Worm (Caenorhabditis elegans) whole organism, L4 larva: ENCODE results near the gene C01G12.9.
"Not testable (repeated sequence)": the region's sequence is repeated elsewhere in the genome, so short reads cannot be mapped to it uniquely, and the experiment has no call there.

ENCODE experiments used
- F10B5.3 ChIP-seq: sonication (generic microtip); optimal IDR thresholded peaks from 2 replicates; lab custom pipeline; 2016; ENCODE audit warnings: mild to moderate bottlenecking, missing genetic modification characterization, missing compliant biosample characterization
- F44E2.7 ChIP-seq: fragments of 200-800 bp; sonication (Bioruptor generic); IDR thresholded peaks from 2 replicates; pipeline ENCODE4 v2.1.2; 2022; ENCODE audit warnings: missing genetic modification characterization, missing compliant biosample characterization
- F49E8.2 ChIP-seq: sonication (generic microtip); optimal IDR thresholded peaks from 2 replicates; lab custom pipeline; 2016; ENCODE audit warnings: missing compliant biosample characterization, mild to moderate bottlenecking, missing genetic modification characterization, borderline replicate concordance
- Y48G9A.11 ChIP-seq: fragments of 200-800 bp; sonication (Bioruptor generic); IDR thresholded peaks from 2 replicates; pipeline ENCODE4 v1.3.6; 2022; ENCODE audit warnings: missing genetic modification reagents, missing genetic modification characterization, missing compliant biosample characterization
- Y5F2A.4 ChIP-seq: fragments of 200-800 bp; sonication (Bioruptor generic); optimal IDR thresholded peaks from 2 replicates; lab custom pipeline; 2018; ENCODE audit warnings: mild to moderate bottlenecking, missing genetic modification characterization, missing compliant biosample characterization
- Y75B8A.6 ChIP-seq: fragments of 200-800 bp; sonication (Bioruptor generic); IDR thresholded peaks from 2 replicates; pipeline ENCODE4 v1.3.6; 2022; ENCODE audit warnings: missing genetic modification reagents, missing genetic modification characterization, missing compliant biosample characterization
- ZK337.2 ChIP-seq: fragments of 200-800 bp; sonication (Bioruptor generic); IDR thresholded peaks from 2 replicates; pipeline ENCODE4 v1.3.6; 2022; ENCODE audit warnings: missing genetic modification reagents, missing genetic modification characterization, missing compliant biosample characterization
- aha-1 ChIP-seq: fragments of 150-350 bp; peaks from one replicate; lab custom pipeline; 2014; ENCODE audit warnings: missing biosample characterization, missing genetic modification characterization
- ceh-32 ChIP-seq: sonication (generic microtip); optimal IDR thresholded peaks from 2 replicates; lab custom pipeline; 2016; ENCODE audit warnings: mild to moderate bottlenecking, missing genetic modification characterization, missing compliant biosample characterization; ENCODE audit not compliant: poor library complexity
- ctbp-1 ChIP-seq: fragments of 200-800 bp; sonication (Bioruptor generic); IDR thresholded peaks from 2 replicates; pipeline ENCODE4 v1.3.6; 2022; ENCODE audit warnings: missing genetic modification reagents, missing genetic modification characterization, missing compliant biosample characterization
- daf-16 ChIP-seq, 3 experiments: sonication (generic microtip); optimal IDR thresholded peaks; 2 replicates each; lab custom pipeline; 2016 to 2017; ENCODE audit warnings: missing genetic modification characterization in 3 of 3, missing genetic modification reagents in 3 of 3, mild to moderate bottlenecking in 2 of 3, missing compliant biosample characterization in 2 of 3, missing biosample characterization in 1 of 3, moderate library complexity in 1 of 3
- daf-19 ChIP-seq: fragments of 200-800 bp; sonication (Bioruptor generic); conservative IDR thresholded peaks from 2 replicates; pipeline ENCODE4 v1.3.6; 2022; ENCODE audit warnings: missing genetic modification characterization, missing compliant biosample characterization
- dmd-6 ChIP-seq: fragments of 200-800 bp; sonication (Bioruptor generic); IDR thresholded peaks from 2 replicates; pipeline ENCODE4 v1.3.6; 2022; ENCODE audit warnings: missing genetic modification reagents, missing genetic modification characterization, missing compliant biosample characterization
- dmd-8 ChIP-seq: fragments of 200-800 bp; sonication (Bioruptor generic); IDR thresholded peaks from 2 replicates; pipeline ENCODE4 v1.3.6; 2022; ENCODE audit warnings: missing genetic modification characterization, missing compliant biosample characterization
- dmd-9 ChIP-seq: fragments of 200-800 bp; sonication (Bioruptor generic); IDR thresholded peaks from 2 replicates; pipeline ENCODE4 v1.3.6; 2022; ENCODE audit warnings: missing genetic modification reagents, missing genetic modification characterization, missing compliant biosample characterization
- dpl-1 ChIP-seq: fragments of 150-350 bp; optimal IDR thresholded peaks from 2 replicates; lab custom pipeline; 2014; ENCODE audit warnings: missing biosample characterization, missing genetic modification reagents, missing genetic modification characterization
- gei-8 ChIP-seq: fragments of 200-800 bp; sonication (Bioruptor generic); optimal IDR thresholded peaks from 2 replicates; lab custom pipeline; 2018; ENCODE audit warnings: mild to moderate bottlenecking, missing genetic modification characterization, missing compliant biosample characterization
- hlh-30 ChIP-seq: sonication (generic microtip); optimal IDR thresholded peaks from 2 replicates; lab custom pipeline; 2017; ENCODE audit warnings: antibody characterized with exemption, mild to moderate bottlenecking, missing genetic modification characterization, missing compliant biosample characterization; ENCODE audit not compliant: insufficient read depth
- hmg-1.1 ChIP-seq: fragments of 200-800 bp; sonication (Bioruptor generic); IDR thresholded peaks from 2 replicates; pipeline ENCODE4 v1.3.6; 2022; ENCODE audit warnings: missing genetic modification reagents, missing genetic modification characterization, missing compliant biosample characterization
- lin-1 ChIP-seq: fragments of 200-800 bp; sonication (Bioruptor generic); IDR thresholded peaks from 2 replicates; pipeline ENCODE4 v1.3.6; 2022; ENCODE audit warnings: missing genetic modification reagents, missing genetic modification characterization, missing compliant biosample characterization
- lin-13 ChIP-seq: fragments of 150-350 bp; optimal IDR thresholded peaks from 2 replicates; lab custom pipeline; 2014; ENCODE audit warnings: missing biosample characterization, missing genetic modification reagents, missing genetic modification characterization
- lin-29 ChIP-seq: fragments of 200-800 bp; sonication (Bioruptor generic); IDR thresholded peaks from 2 replicates; pipeline ENCODE4 v1.3.6; 2022; ENCODE audit warnings: missing genetic modification reagents, missing genetic modification characterization, missing compliant biosample characterization
- lin-38 ChIP-seq: fragments of 200-800 bp; sonication (Bioruptor generic); IDR thresholded peaks from 2 replicates; pipeline ENCODE4 v1.3.6; 2022; ENCODE audit warnings: missing genetic modification reagents, missing genetic modification characterization, missing compliant biosample characterization
- lsy-2 ChIP-seq, 2 experiments: fragments of 150-350 bp in 1 of 2; sonication (generic microtip) in 1 of 2; optimal IDR thresholded peaks; 2 replicates each; lab custom pipeline; 2014 to 2017; ENCODE audit warnings: missing biosample characterization in 2 of 2, missing genetic modification characterization in 2 of 2
- madf-9 ChIP-seq: fragments of 200-800 bp; sonication (Bioruptor generic); conservative IDR thresholded peaks from 2 replicates; pipeline ENCODE4 v1.3.6; 2022; ENCODE audit warnings: missing genetic modification reagents, missing genetic modification characterization, missing compliant biosample characterization
- mep-1 ChIP-seq: fragments of 150-350 bp; sonication (generic microtip); optimal IDR thresholded peaks from 3 replicates; lab custom pipeline; 2014; ENCODE audit warnings: missing biosample characterization, missing genetic modification characterization
- mes-2 ChIP-seq: sonication (generic microtip); optimal IDR thresholded peaks from 2 replicates; lab custom pipeline; 2016; ENCODE audit warnings: missing genotype, mild to moderate bottlenecking, missing genetic modification characterization, missing compliant biosample characterization; ENCODE audit not compliant: poor library complexity, severe bottlenecking
- nhr-10 ChIP-seq: fragments of 150-350 bp; optimal IDR thresholded peaks from 2 replicates; lab custom pipeline; 2014; ENCODE audit warnings: missing biosample characterization, missing genetic modification characterization
- nhr-41 ChIP-seq: fragments of 200-800 bp; sonication (Bioruptor generic); IDR thresholded peaks from 2 replicates; pipeline ENCODE4 v1.3.6; 2022; ENCODE audit warnings: missing genetic modification reagents, missing genetic modification characterization, missing compliant biosample characterization
- nhr-42 ChIP-seq: fragments of 200-800 bp; sonication (Bioruptor generic); IDR thresholded peaks from 2 replicates; pipeline ENCODE4 v1.3.6; 2022; ENCODE audit warnings: missing genetic modification characterization, missing compliant biosample characterization
- nhr-48 ChIP-seq: sonication (generic microtip); optimal IDR thresholded peaks from 2 replicates; lab custom pipeline; 2016; ENCODE audit warnings: mild to moderate bottlenecking, missing genetic modification characterization, missing compliant biosample characterization
- nhr-76 ChIP-seq: fragments of 150-350 bp; optimal IDR thresholded peaks from 2 replicates; lab custom pipeline; 2014; ENCODE audit warnings: missing biosample characterization, missing genetic modification characterization
- pha-4 ChIP-seq, 2 experiments: fragments of 150-350 bp in 1 of 2; fragments of 200-800 bp in 1 of 2; sonication (Bioruptor generic) in 1 of 2; IDR thresholded peaks in 1 of 2; optimal IDR thresholded peaks in 1 of 2; 2 replicates each; pipeline versions ENCODE4 v1.3.6 to Lab custom; 2014 to 2022; ENCODE audit warnings: missing genetic modification characterization in 2 of 2, missing genetic modification reagents in 2 of 2, missing biosample characterization in 1 of 2, missing compliant biosample characterization in 1 of 2
- php-3 ChIP-seq: fragments of 200-800 bp; sonication (Bioruptor generic); IDR thresholded peaks from 2 replicates; pipeline ENCODE4 v1.3.6; 2022; ENCODE audit warnings: missing genetic modification reagents, missing genetic modification characterization, missing compliant biosample characterization
- pqm-1 ChIP-seq: sonication (generic microtip); optimal IDR thresholded peaks from 2 replicates; lab custom pipeline; 2017; ENCODE audit warnings: missing biosample characterization, missing genetic modification characterization
- skn-1 ChIP-seq: fragments of 150-350 bp; optimal IDR thresholded peaks from 2 replicates; lab custom pipeline; 2014; ENCODE audit warnings: missing biosample characterization, missing genetic modification characterization
- snpc-1.2 ChIP-seq: fragments of 200-800 bp; sonication (Bioruptor generic); IDR thresholded peaks from 2 replicates; pipeline ENCODE4 v1.3.6; 2022; ENCODE audit warnings: missing genetic modification reagents, missing genetic modification characterization, missing compliant biosample characterization
- snpc-4 ChIP-seq: fragments of 150-350 bp; optimal IDR thresholded peaks from 2 replicates; lab custom pipeline; 2014; ENCODE audit warnings: missing biosample characterization, missing genetic modification characterization
- spr-1 ChIP-seq: sonication (generic microtip); optimal IDR thresholded peaks from 2 replicates; lab custom pipeline; 2016; ENCODE audit warnings: mild to moderate bottlenecking, missing genetic modification characterization, missing compliant biosample characterization
- spr-3 ChIP-seq: fragments of 200-800 bp; sonication (Bioruptor generic); optimal IDR thresholded peaks from 2 replicates; lab custom pipeline; 2018; ENCODE audit warnings: mild to moderate bottlenecking, missing genetic modification characterization, missing compliant biosample characterization
- unc-130 ChIP-seq: sonication (generic microtip); optimal IDR thresholded peaks from 2 replicates; lab custom pipeline; 2016; ENCODE audit warnings: missing genetic modification reagents, missing genetic modification characterization, missing compliant biosample characterization
- unc-39 ChIP-seq: sonication (generic microtip); optimal IDR thresholded peaks from 2 replicates; lab custom pipeline; 2017; ENCODE audit warnings: missing biosample characterization, missing genetic modification characterization
- vab-7 ChIP-seq: fragments of 200-800 bp; sonication (Bioruptor generic); IDR thresholded peaks from 2 replicates; pipeline ENCODE4 v1.3.6; 2022; ENCODE audit warnings: missing genetic modification reagents, missing genetic modification characterization, missing compliant biosample characterization
- zfp-2 ChIP-seq: sonication (generic microtip); optimal IDR thresholded peaks from 2 replicates; lab custom pipeline; 2016; ENCODE audit warnings: mild to moderate bottlenecking, missing genetic modification characterization, missing compliant biosample characterization
- zfp-3 ChIP-seq: fragments of 200-800 bp; sonication (Bioruptor generic); conservative IDR thresholded peaks from 2 replicates; pipeline ENCODE4 v1.3.6; 2022; ENCODE audit warnings: missing genetic modification reagents, missing genetic modification characterization, missing compliant biosample characterization

C01G12.9 gene

DNA sequence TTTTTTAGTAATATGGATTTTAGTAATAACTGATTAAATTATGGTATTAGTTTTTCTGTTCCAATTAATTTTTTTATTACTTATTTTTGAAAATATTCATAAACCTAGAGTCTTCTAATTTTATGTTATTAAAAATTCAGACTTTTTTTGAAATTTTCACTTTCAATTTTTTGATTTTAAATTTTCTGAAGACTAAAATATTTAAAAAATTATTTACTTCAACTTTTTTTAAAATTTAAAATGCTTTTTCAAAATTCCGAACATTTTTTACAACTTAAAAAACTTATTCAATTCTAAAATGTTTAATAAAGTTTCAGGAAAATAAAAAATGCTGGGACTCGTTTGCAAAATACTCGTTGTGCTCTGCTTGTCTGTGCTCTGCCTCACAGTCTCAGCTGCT lies 28.2 kb upstream of the C01G12.9 start, which contains the start of gene nlp-41 (continued):
- TF ChIP-seq madf-9 (GFP tag; lab: Robert Waterston, UW) (no peak), unc-39 (tag; lab: Kevin White, UChicago) (no peak), ZK337.2 (GFP tag; lab: Robert Waterston, UW) (no peak), nhr-41 (GFP tag; lab: Robert Waterston, UW) (no peak), nhr-10 (tag; lab: Kevin White, UChicago) (no peak), F44E2.7 (GFP tag; lab: Robert Waterston, UW) (no peak), hlh-30 (no peak), dmd-9 (GFP tag; lab: Robert Waterston, UW) (no peak)
- TF ChIP-seq, all 104 proteins: peak for 0

DNA sequence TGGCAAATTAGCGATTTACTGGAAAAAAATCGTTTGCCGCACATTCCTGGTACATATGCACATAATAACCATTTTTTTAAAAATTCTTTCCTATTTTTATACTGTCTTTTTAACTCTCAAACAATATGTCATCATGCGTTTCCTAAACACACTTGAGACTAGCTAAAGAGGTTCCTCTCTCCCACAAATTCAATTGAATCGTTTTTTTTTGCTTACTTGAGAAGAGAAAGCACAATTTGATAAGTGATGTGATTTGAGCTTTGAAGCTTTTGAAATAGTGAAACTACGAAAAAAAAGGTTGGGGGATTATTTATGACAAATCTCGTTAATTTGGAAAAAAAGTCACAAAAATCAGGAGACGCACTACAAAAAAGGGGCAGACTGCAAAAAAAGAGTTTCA lies 23.8 kb upstream of the C01G12.9 start:
- TF ChIP-seq skn-1 (tag; lab: Kevin White, UChicago) (no peak), aha-1 (tag; lab: Kevin White, UChicago) (peak; percentile 30), hmg-1.1 (GFP tag; lab: Robert Waterston, UW) (no peak), dpl-1 (GFP tag; lab: Kevin White, UChicago) (no peak), pqm-1 (tag; lab: Kevin White, UChicago) (no peak), spr-1 (tag; lab: Kevin White, UChicago) (no peak), vab-7 (GFP tag; lab: Robert Waterston, UW) (no peak), ctbp-1 (GFP tag; lab: Robert Waterston, UW) (0 out of 2 replicates have a peak, but pooled peaks have one; percentile 18)

DNA sequence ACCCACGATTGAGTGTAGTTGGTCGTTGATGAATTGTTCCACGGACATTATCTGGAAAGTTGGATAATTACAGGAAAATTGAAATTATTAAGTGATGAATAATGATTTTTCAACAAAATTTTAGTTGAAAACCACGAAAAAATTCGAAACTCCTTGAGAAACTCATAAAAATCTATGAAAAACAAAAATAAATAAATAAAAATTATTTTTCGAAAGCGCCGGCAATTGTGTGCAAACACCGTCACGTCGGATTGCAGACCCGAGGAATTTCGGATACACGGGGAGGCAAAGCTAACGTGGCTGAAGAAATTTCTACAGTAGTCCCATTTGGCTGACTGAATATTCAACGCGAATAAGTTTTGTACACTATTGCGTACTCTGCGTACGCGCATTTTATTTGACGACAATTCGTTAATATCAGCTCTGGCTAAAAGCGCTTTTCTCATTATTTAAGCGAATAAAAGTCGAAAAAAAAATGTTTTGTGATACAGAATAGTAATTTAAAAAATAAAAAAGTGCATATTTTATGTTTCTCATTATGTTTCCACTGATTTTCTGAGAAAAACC lies 17.2 kb upstream of the C01G12.9 start, which contains the start of gene mog-4:
Gene mog-4 (minus strand): TSS at position 51 of the 567 bp plus-strand sequence.
- TF ChIP-seq mep-1 (tag; lab: Kevin White, UChicago), result peak; percentile 90
- TF ChIP-seq madf-9 (GFP tag; lab: Robert Waterston, UW), result peak; percentile 100
- TF ChIP-seq gei-8 (GFP tag; lab: Kevin White, UChicago), result peak; percentile 41
- TF ChIP-seq nhr-48 (tag; lab: Kevin White, UChicago), result peak; percentile 87
- TF ChIP-seq daf-19 (GFP tag; lab: Robert Waterston, UW), result peak; percentile 98
- peak; percentile 57 for TF ChIP-seq ceh-32 (tag; lab: Kevin White, UChicago)
- TF ChIP-seq snpc-1.2 (GFP tag; lab: Robert Waterston, UW), result peak; percentile 91
- peak; percentile 62 for TF ChIP-seq lin-13 (GFP tag; lab: Kevin White, UChicago)
- TF ChIP-seq lin-1 (GFP tag; lab: Robert Waterston, UW), result peak; percentile 98
- peak; percentile 98 for TF ChIP-seq mes-2 (tag; lab: Kevin White, UChicago)
- TF ChIP-seq zfp-2 (tag; lab: Kevin White, UChicago), result peak; percentile 87
- peak; percentile 98 for TF ChIP-seq unc-130 (GFP tag; lab: Kevin White, UChicago)
- peak; percentile 97 to 99 for TF ChIP-seq lsy-2 (tag; optimal IDR thresholded peaks at IDR 0.05; lab: Kevin White, UChicago)
- peak; percentile 100 for TF ChIP-seq dmd-6 (GFP tag; lab: Robert Waterston, UW)
- TF ChIP-seq lin-38 (GFP tag; lab: Robert Waterston, UW), result peak; percentile 98
- TF ChIP-seq F10B5.3 (tag; lab: Kevin White, UChicago), result peak; percentile 74
- peak; percentile 99 for TF ChIP-seq pha-4 (GFP tag; IDR thresholded peaks at IDR 0.05; lab: Robert Waterston, UW)
- TF ChIP-seq pha-4 (tag; optimal IDR thresholded peaks at IDR 0.05; lab: Kevin White, UChicago), result not testable (repeated sequence)
- peak; percentile 100 for TF ChIP-seq zfp-3 (GFP tag; lab: Robert Waterston, UW)
- peak; percentile 100 for TF ChIP-seq Y75B8A.6
- peak; percentile 100 for TF ChIP-seq nhr-42
- peak; percentile 98 for TF ChIP-seq lin-29 (GFP tag; lab: Robert Waterston, UW)
- peak; percentile 100 for TF ChIP-seq vab-7 (GFP tag; lab: Robert Waterston, UW)
- peak; percentile 98 for TF ChIP-seq Y48G9A.11
- TF ChIP-seq dmd-8, result peak; percentile 83
- TF ChIP-seq dpl-1 (GFP tag; lab: Kevin White, UChicago), result peak; percentile 79
- TF ChIP-seq F49E8.2 (tag; lab: Kevin White, UChicago), result peak; percentile 84
- TF ChIP-seq Y5F2A.4 (GFP tag; lab: Kevin White, UChicago), result peak; percentile 64
- TF ChIP-seq spr-3 (GFP tag; lab: Kevin White, UChicago), result peak; percentile 84
- peak; percentile 32 for TF ChIP-seq snpc-4 (tag; lab: Kevin White, UChicago)
- peak; percentile 70 to 92 for TF ChIP-seq daf-16 (GFP tag; optimal IDR thresholded peaks at IDR 0.05; lab: Kevin White, UChicago)
- peak; percentile 76 for TF ChIP-seq daf-16 (tag; optimal IDR thresholded peaks at IDR 0.05; lab: Kevin White, UChicago)
- peak; percentile 99 for TF ChIP-seq php-3
- TF ChIP-seq nhr-76 (tag; lab: Kevin White, UChicago), result peak; percentile 43
